Fruit fly (Drosophila melanogaster): ENCODE measurements around the gene scat.

DNA sequence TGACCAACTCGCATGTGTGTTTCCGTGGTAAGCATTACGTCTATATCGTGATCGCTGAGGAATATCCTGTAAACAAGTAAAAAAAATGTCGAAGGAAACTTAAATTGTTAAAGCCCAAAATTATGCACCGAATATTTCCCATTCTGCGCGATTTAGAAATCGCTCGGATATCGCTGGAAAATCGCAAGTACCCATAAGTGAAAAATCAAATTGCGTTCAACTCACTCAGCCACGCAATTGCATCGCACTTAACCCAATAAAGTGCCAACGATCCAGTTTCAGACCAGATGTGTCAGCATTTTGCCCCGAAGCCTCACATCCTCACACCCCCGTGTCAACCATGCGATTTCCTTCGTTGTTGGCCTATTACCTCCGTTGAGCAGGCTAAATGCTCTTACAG lies 34.8 kb upstream of the scat start:
- no peak for TF ChIP-seq rn (GFP tag; IDR thresholded peaks at IDR 0.05)
- no peak for TF ChIP-seq CG10348 (GFP tag; IDR thresholded peaks at IDR 0.05)
- no peak for TF ChIP-seq gl (tag; optimal IDR thresholded peaks at IDR 0.05)
- no peak for TF ChIP-seq CG32121 (GFP tag; IDR thresholded peaks at IDR 0.05)
- TF ChIP-seq Ets98B (GFP tag; IDR thresholded peaks at IDR 0.05) = no peak
- no peak for TF ChIP-seq CG14655 (GFP tag; optimal IDR thresholded peaks at IDR 0.05)
- no peak for TF ChIP-seq Pif1B (GFP tag; optimal IDR thresholded peaks at IDR 0.05)
- TF ChIP-seq D1 (tag; optimal IDR thresholded peaks at IDR 0.05) = no peak
- TF ChIP-seq CG9948 (tag; optimal IDR thresholded peaks at IDR 0.05) = no peak
- TF ChIP-seq CG12605 (GFP tag; IDR thresholded peaks at IDR 0.05) = no peak
- TF ChIP-seq CG34367 (tag; optimal IDR thresholded peaks at IDR 0.05) = no peak
- no peak for TF ChIP-seq Pif1A (GFP tag; optimal IDR thresholded peaks at IDR 0.05)
